Worm (Caenorhabditis elegans): ENCODE results near the gene srj-20.
"Not testable (repeated sequence)": the region's sequence is repeated elsewhere in the genome, so short reads cannot be mapped to it uniquely, and the experiment has no call there.

Gene srj-20

ce11 chrV:2600543-2600942 is 27.5 kb upstream of the srj-20 start (continued):
- TF ChIP-seq F57C9.4 (tag; optimal IDR thresholded peaks at IDR 0.05) = no peak
- TF ChIP-seq F22D6.2 (tag; optimal IDR thresholded peaks at IDR 0.05) = peak; percentile 37
- peak; percentile 88 for TF ChIP-seq Y53G8AR.9 (GFP tag; conservative IDR thresholded peaks at IDR 0.05)
- peak; percentile 55 for TF ChIP-seq tbp1 (GFP tag; optimal IDR thresholded peaks at IDR 0.05)

ce11 chrV:2598830-2599229 is 25.8 kb upstream of the srj-20 start, which contains the start of gene F53E10.5:
TSS of gene F53E10.5 (minus strand) at chrV:2598930.
- TF ChIP-seq attf-6 (GFP tag; IDR thresholded peaks at IDR 0.05); F49E8.2 (tag; optimal IDR thresholded peaks at IDR 0.05; ENCODE audit: insufficient read depth); B0035.1 (tag; optimal IDR thresholded peaks at IDR 0.05): not testable (repeated sequence)

ce11 chrV:2595720-2596119 is 22.7 kb upstream of the srj-20 start:
- no peak for TF ChIP-seq cebp-1 (GFP tag; IDR thresholded peaks at IDR 0.05)
- no peak for TF ChIP-seq cebp-1 (tag; optimal IDR thresholded peaks at IDR 0.05)
- peak; percentile 32; the same call in 1 of the 2 replicates for TF ChIP-seq madf-8 (GFP tag; conservative IDR thresholded peaks at IDR 0.05)
- TF ChIP-seq pha-4 (tag; optimal IDR thresholded peaks at IDR 0.05) = no peak
- TF ChIP-seq nhr-179 (tag; optimal IDR thresholded peaks at IDR 0.05) = no peak
- 0 out of 2 replicates have a peak, but pooled peaks have one; percentile 34 for TF ChIP-seq zfh-2 (GFP tag; conservative IDR thresholded peaks at IDR 0.05)
- TF ChIP-seq dox-1 (GFP tag; IDR thresholded peaks at IDR 0.05) = peak; percentile 22; the same call in 1 of the 2 replicates
- TF ChIP-seq tbp1 (GFP tag; optimal IDR thresholded peaks at IDR 0.05) = no peak
- peak; percentile 54; the same call in 1 of the 2 replicates for TF ChIP-seq madf-6 (GFP tag; IDR thresholded peaks at IDR 0.05)
- peak; percentile 70 for TF ChIP-seq hsf-1 (GFP tag; IDR thresholded peaks at IDR 0.05)
- no peak for TF ChIP-seq F49E8.2 (tag; optimal IDR thresholded peaks at IDR 0.05; ENCODE audit: insufficient read depth)

ce11 chrV:2592173-2592676 is 19.2 kb upstream of the srj-20 start, which contains the start of gene irg-3:
TSS of gene irg-3 (plus strand) at chrV:2592591.
- TF ChIP-seq nhr-80 (tag; optimal IDR thresholded peaks at IDR 0.05) (peak; percentile 57), dox-1 (GFP tag; IDR thresholded peaks at IDR 0.05) (0 out of 2 replicates have a peak, but pooled peaks have one; percentile 26), mel-28 (tag; optimal IDR thresholded peaks at IDR 0.05; ENCODE audit: borderline replicate concordance) (no peak)

ce11 chrV:2589834-2590233 is 16.8 kb upstream of the srj-20 start:
- TF ChIP-seq madf-8 (GFP tag; conservative IDR thresholded peaks at IDR 0.05) = peak; percentile 55
- TF ChIP-seq madf-10 (tag; optimal IDR thresholded peaks at IDR 0.05) = no peak
- peak; percentile 47 for TF ChIP-seq dpl-1 (GFP tag; optimal IDR thresholded peaks at IDR 0.05)
- TF ChIP-seq madf-6 (GFP tag; IDR thresholded peaks at IDR 0.05) = peak; percentile 78
- TF ChIP-seq madf-3 (GFP tag; IDR thresholded peaks at IDR 0.05) = no peak
- TF ChIP-seq aptf-2 (GFP tag; conservative IDR thresholded peaks at IDR 0.05) = no peak
- TF ChIP-seq ztf-22 (GFP tag; optimal IDR thresholded peaks at IDR 0.05) = no peak
- peak; percentile 72 for TF ChIP-seq efl-1 (GFP tag; optimal IDR thresholded peaks at IDR 0.05)
- no peak for TF ChIP-seq ceh-27 (GFP tag; optimal IDR thresholded peaks at IDR 0.05)
- peak; percentile 30 for TF ChIP-seq xnd-1 (tag; optimal IDR thresholded peaks at IDR 0.05)
- TF ChIP-seq D2030.7 (GFP tag; IDR thresholded peaks at IDR 0.05) = no peak
- TF ChIP-seq lin-26 (GFP tag; IDR thresholded peaks at IDR 0.05) = no peak
- TF ChIP-seq hlh-26 (GFP tag; conservative IDR thresholded peaks at IDR 0.05) = no peak

ce11 chrV:2585727-2586126 is 12.7 kb upstream of the srj-20 start, which contains the start of gene C29G2.6:
TSS of gene C29G2.6 (minus strand) at chrV:2585908.
- no peak for TF ChIP-seq attf-5 (GFP tag; optimal IDR thresholded peaks at IDR 0.05)
- TF ChIP-seq Y56A3A.18 (GFP tag; IDR thresholded peaks at IDR 0.05) = no peak
- no peak for TF ChIP-seq F33H1.4 (GFP tag; IDR thresholded peaks at IDR 0.05)
- TF ChIP-seq nhr-80 (tag; optimal IDR thresholded peaks at IDR 0.05) = peak; percentile 42
- no peak for TF ChIP-seq Y95B8A.8 (GFP tag; IDR thresholded peaks at IDR 0.05)
